Worm (Caenorhabditis elegans): ENCODE results near the gene ugt-60.

DNA sequence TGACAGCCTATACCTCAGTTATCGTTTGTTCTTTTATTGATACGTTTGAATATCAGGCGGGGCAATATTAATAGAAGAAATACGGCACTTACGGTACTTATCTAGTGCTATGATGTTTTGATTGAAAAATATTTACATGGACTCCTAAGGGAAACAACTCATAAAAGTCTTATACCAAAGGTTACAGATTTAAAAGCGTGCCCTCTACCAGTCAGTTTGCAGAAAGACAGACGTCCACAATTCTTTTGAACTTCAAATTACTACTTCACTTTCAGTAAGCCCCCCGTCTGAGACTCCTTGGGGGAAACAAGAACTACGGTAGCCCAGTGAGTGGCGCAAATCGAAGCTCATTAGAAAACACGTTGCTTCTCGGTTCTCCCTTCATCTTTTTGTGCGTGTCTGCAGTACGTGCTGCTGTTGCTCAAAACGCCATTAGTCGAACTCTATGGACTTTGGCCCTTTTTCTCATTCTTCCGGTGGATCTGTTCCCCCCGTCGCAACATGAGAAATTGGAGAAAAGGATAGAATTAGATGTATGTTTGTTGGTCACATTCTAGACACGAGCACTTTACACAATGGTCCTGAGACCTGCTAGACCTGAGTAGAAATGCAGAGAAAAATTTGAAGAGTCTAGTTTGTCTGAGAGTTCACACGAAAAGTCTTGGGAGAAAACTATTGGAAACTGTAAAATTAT lies 16.4 kb downstream of the ugt-60 start:
- TF ChIP-seq dao-5 (tag; optimal IDR thresholded peaks at IDR 0.05): no peak
- no peak for TF ChIP-seq W03F9.2 (tag; optimal IDR thresholded peaks at IDR 0.05)
- no peak for TF ChIP-seq him-1 (tag; optimal IDR thresholded peaks at IDR 0.05)

Data from whole organism, L4/young adult.